Worm (Caenorhabditis elegans) whole organism, late embryonic: Measurements from ENCODE around the gene K11H12.7.

Source experiments
- C38D4.7 ChIP-seq: fragments of 200-800 bp; sonication (Bioruptor generic); optimal IDR thresholded peaks from 2 replicates; lab custom pipeline; 2018; ENCODE audit warnings: mild to moderate bottlenecking, missing genetic modification characterization, moderate library complexity, missing compliant biosample characterization
- F13H6.1 ChIP-seq: sonication (generic microtip); optimal IDR thresholded peaks from 2 replicates; lab custom pipeline; 2016; ENCODE audit warnings: missing genetic modification characterization, missing compliant biosample characterization
- K02D7.2 ChIP-seq: sonication (generic microtip); optimal IDR thresholded peaks from 2 replicates; lab custom pipeline; 2017; ENCODE audit warnings: mild to moderate bottlenecking, missing genetic modification characterization, missing compliant biosample characterization
- Y22D7AL.16 ChIP-seq: sonication (generic microtip); optimal IDR thresholded peaks from 2 replicates; lab custom pipeline; 2016; ENCODE audit warnings: missing genetic modification characterization, missing compliant biosample characterization
- ahr-1 ChIP-seq: sonication (generic microtip); optimal IDR thresholded peaks from 2 replicates; lab custom pipeline; 2016; ENCODE audit warnings: missing genetic modification characterization, missing compliant biosample characterization
- ama-1 ChIP-seq: fragments of 150-350 bp; optimal IDR thresholded peaks from 2 replicates; lab custom pipeline; 2014
- ceh-14 ChIP-seq: sonication (generic microtip); optimal IDR thresholded peaks from 2 replicates; lab custom pipeline; 2016; ENCODE audit warnings: missing genotype, missing genetic modification characterization, missing compliant biosample characterization
- ceh-18 ChIP-seq: sonication (generic microtip); optimal IDR thresholded peaks from 2 replicates; lab custom pipeline; 2016; ENCODE audit warnings: missing genetic modification characterization, missing compliant biosample characterization
- ceh-19 ChIP-seq: fragments of 200-800 bp; sonication (Bioruptor generic); optimal IDR thresholded peaks from 2 replicates; lab custom pipeline; 2018; ENCODE audit warnings: mild to moderate bottlenecking, missing genetic modification characterization, missing compliant biosample characterization
- ceh-2 ChIP-seq: sonication (generic microtip); optimal IDR thresholded peaks from 2 replicates; lab custom pipeline; 2016; ENCODE audit warnings: missing genotype, missing genetic modification characterization, missing compliant biosample characterization
- ceh-22 ChIP-seq: sonication (generic microtip); optimal IDR thresholded peaks from 2 replicates; lab custom pipeline; 2017; ENCODE audit warnings: missing biosample characterization, missing genetic modification characterization
- ceh-24 ChIP-seq: sonication (generic microtip); optimal IDR thresholded peaks from 2 replicates; lab custom pipeline; 2016; ENCODE audit warnings: mild to moderate bottlenecking, missing genetic modification characterization, missing compliant biosample characterization
- ceh-34 ChIP-seq: sonication (generic microtip); optimal IDR thresholded peaks from 2 replicates; lab custom pipeline; 2016; ENCODE audit warnings: mild to moderate bottlenecking, missing genetic modification characterization, missing compliant biosample characterization
- ceh-45 ChIP-seq: fragments of 200-800 bp; sonication (Bioruptor generic); IDR thresholded peaks from 2 replicates; pipeline ENCODE4 v1.3.6; 2022; ENCODE audit warnings: missing genetic modification reagents, missing genetic modification characterization, missing compliant biosample characterization
- ceh-48 ChIP-seq: sonication (generic microtip); optimal IDR thresholded peaks from 2 replicates; lab custom pipeline; 2016; ENCODE audit warnings: missing genetic modification characterization, inconsistent platforms, missing compliant biosample characterization
- ceh-6 ChIP-seq: fragments of 200-800 bp; sonication (Bioruptor generic); optimal IDR thresholded peaks from 2 replicates; lab custom pipeline; 2018; ENCODE audit warnings: mild to moderate bottlenecking, missing genetic modification characterization, missing compliant biosample characterization
- ceh-9 ChIP-seq: sonication (generic microtip); optimal IDR thresholded peaks from 2 replicates; lab custom pipeline; 2016; ENCODE audit warnings: mild to moderate bottlenecking, missing genetic modification characterization, inconsistent platforms, missing compliant biosample characterization
- che-1 ChIP-seq: sonication (generic microtip); optimal IDR thresholded peaks from 2 replicates; lab custom pipeline; 2016; ENCODE audit warnings: mild to moderate bottlenecking, missing genetic modification characterization, missing compliant biosample characterization
- dmd-4 ChIP-seq: sonication (generic microtip); optimal IDR thresholded peaks from 2 replicates; lab custom pipeline; 2016; ENCODE audit warnings: borderline replicate concordance, missing genetic modification characterization, missing compliant biosample characterization
- dve-1 ChIP-seq: sonication (generic microtip); optimal IDR thresholded peaks from 2 replicates; lab custom pipeline; 2017; ENCODE audit warnings: antibody characterized with exemption, mild to moderate bottlenecking, missing genetic modification characterization, missing compliant biosample characterization
- elt-2 ChIP-seq: sonication (generic microtip); optimal IDR thresholded peaks from 2 replicates; lab custom pipeline; 2016; ENCODE audit warnings: missing genetic modification reagents, missing genetic modification characterization, missing compliant biosample characterization
- elt-4 ChIP-seq: sonication (generic microtip); optimal IDR thresholded peaks from 2 replicates; lab custom pipeline; 2016; ENCODE audit warnings: missing genetic modification characterization, missing compliant biosample characterization
- ets-4 ChIP-seq: sonication (generic microtip); optimal IDR thresholded peaks from 2 replicates; lab custom pipeline; 2016; ENCODE audit warnings: missing genetic modification characterization, missing compliant biosample characterization
- eyg-1 ChIP-seq: sonication (generic microtip); optimal IDR thresholded peaks from 2 replicates; lab custom pipeline; 2016; ENCODE audit warnings: missing genotype, missing genetic modification characterization, missing compliant biosample characterization
- hlh-13 ChIP-seq: fragments of 200-800 bp; sonication (Bioruptor generic); optimal IDR thresholded peaks from 2 replicates; lab custom pipeline; 2018; ENCODE audit warnings: mild to moderate bottlenecking, missing genetic modification characterization, missing compliant biosample characterization
- hlh-15 ChIP-seq: sonication (generic microtip); optimal IDR thresholded peaks from 2 replicates; lab custom pipeline; 2016; ENCODE audit warnings: missing genetic modification characterization, missing compliant biosample characterization
- hlh-30 ChIP-seq: sonication (generic microtip); optimal IDR thresholded peaks from 2 replicates; lab custom pipeline; 2017; ENCODE audit warnings: antibody characterized with exemption, missing genetic modification characterization, missing compliant biosample characterization; ENCODE audit not compliant: insufficient read depth
- hlh-6 ChIP-seq: sonication (generic microtip); optimal IDR thresholded peaks from 2 replicates; lab custom pipeline; 2016; ENCODE audit warnings: missing genotype, missing genetic modification characterization, missing compliant biosample characterization
- lim-6 ChIP-seq: sonication (generic microtip); optimal IDR thresholded peaks from 2 replicates; lab custom pipeline; 2016; ENCODE audit warnings: missing genetic modification characterization, missing compliant biosample characterization
- lin-11 ChIP-seq: fragments of 200-800 bp; sonication (Bioruptor generic); optimal IDR thresholded peaks from 2 replicates; lab custom pipeline; 2018; ENCODE audit warnings: mild to moderate bottlenecking, missing genetic modification characterization, missing compliant biosample characterization
- madf-2 ChIP-seq: sonication (generic microtip); optimal IDR thresholded peaks from 2 replicates; lab custom pipeline; 2017; ENCODE audit warnings: missing genetic modification characterization, missing compliant biosample characterization
- mec-3 ChIP-seq: sonication (generic microtip); optimal IDR thresholded peaks from 2 replicates; lab custom pipeline; 2016; ENCODE audit warnings: borderline replicate concordance, missing genetic modification characterization, missing compliant biosample characterization
- nfya-1 ChIP-seq: sonication (generic microtip); optimal IDR thresholded peaks from 2 replicates; lab custom pipeline; 2017; ENCODE audit warnings: missing genetic modification characterization, mild to moderate bottlenecking, missing compliant biosample characterization, antibody characterized with exemption, moderate library complexity
- nhr-11 ChIP-seq: fragments of 150-350 bp; optimal IDR thresholded peaks from 2 replicates; lab custom pipeline; 2014; ENCODE audit warnings: missing biosample characterization, missing genetic modification characterization
- nhr-232 ChIP-seq: sonication (generic microtip); optimal IDR thresholded peaks from 2 replicates; lab custom pipeline; 2016; ENCODE audit warnings: missing genetic modification characterization, missing compliant biosample characterization
- npax-4 ChIP-seq: sonication (generic microtip); optimal IDR thresholded peaks from 2 replicates; lab custom pipeline; 2016; ENCODE audit warnings: missing genetic modification characterization, missing compliant biosample characterization
- odd-2 ChIP-seq: sonication (generic microtip); optimal IDR thresholded peaks from 2 replicates; lab custom pipeline; 2017; ENCODE audit warnings: antibody characterized with exemption, mild to moderate bottlenecking, missing genetic modification characterization, missing compliant biosample characterization
- pat-9 ChIP-seq: fragments of 200-800 bp; sonication (Bioruptor generic); optimal IDR thresholded peaks from 2 replicates; lab custom pipeline; 2018; ENCODE audit warnings: mild to moderate bottlenecking, missing genetic modification characterization, moderate library complexity, missing compliant biosample characterization
- pax-1 ChIP-seq: fragments of 150-350 bp; optimal IDR thresholded peaks from 2 replicates; lab custom pipeline; 2014; ENCODE audit warnings: missing biosample characterization, missing genetic modification characterization
- pha-2 ChIP-seq: sonication (generic microtip); optimal IDR thresholded peaks from 2 replicates; lab custom pipeline; 2017; ENCODE audit warnings: mild to moderate bottlenecking, missing genetic modification characterization, missing compliant biosample characterization
- pha-4 ChIP-seq: fragments of 150-350 bp; optimal IDR thresholded peaks from 2 replicates; lab custom pipeline; 2018; ENCODE audit warnings: missing biosample characterization, missing genetic modification reagents, missing genetic modification characterization
- pros-1 ChIP-seq: fragments of 150-350 bp; optimal IDR thresholded peaks from 2 replicates; lab custom pipeline; 2014; ENCODE audit warnings: missing biosample characterization, missing genetic modification reagents, missing genetic modification characterization
- rnt-1 ChIP-seq: sonication (generic microtip); optimal IDR thresholded peaks from 2 replicates; lab custom pipeline; 2016; ENCODE audit warnings: missing genetic modification characterization, missing compliant biosample characterization
- sdc-2 ChIP-seq: sonication (generic microtip); optimal IDR thresholded peaks from 2 replicates; lab custom pipeline; 2016; ENCODE audit warnings: missing genotype, missing genetic modification characterization, missing compliant biosample characterization
- sox-2 ChIP-seq: fragments of 200-800 bp; sonication (Bioruptor generic); IDR thresholded peaks from 2 replicates; pipeline ENCODE4 v1.3.6; 2022; ENCODE audit warnings: missing genetic modification reagents, missing genetic modification characterization, missing compliant biosample characterization
- sox-4 ChIP-seq: sonication (generic microtip); optimal IDR thresholded peaks from 2 replicates; lab custom pipeline; 2017; ENCODE audit warnings: mild to moderate bottlenecking, missing genetic modification characterization, inconsistent platforms, missing compliant biosample characterization
- syd-9 ChIP-seq: sonication (generic microtip); optimal IDR thresholded peaks from 2 replicates; lab custom pipeline; 2016; ENCODE audit warnings: mild to moderate bottlenecking, missing genetic modification characterization, moderate library complexity, missing compliant biosample characterization
- ttx-3 ChIP-seq: sonication (generic microtip); optimal IDR thresholded peaks from 2 replicates; lab custom pipeline; 2016; ENCODE audit warnings: missing genetic modification reagents, missing genetic modification characterization, missing compliant biosample characterization
- unc-3 ChIP-seq, 2 experiments: fragments of 200-800 bp in 1 of 2; sonication (Bioruptor generic) in 1 of 2; sonication (generic microtip) in 1 of 2; conservative IDR thresholded peaks in 1 of 2; optimal IDR thresholded peaks in 1 of 2; 2 replicates each; pipeline versions ENCODE4 v1.3.6 to Lab custom; 2016 to 2022; ENCODE audit warnings: missing compliant biosample characterization in 2 of 2, missing genetic modification characterization in 2 of 2, missing genetic modification reagents in 1 of 2
- unc-42 ChIP-seq: sonication (generic microtip); optimal IDR thresholded peaks from 2 replicates; lab custom pipeline; 2016; ENCODE audit warnings: missing genotype, missing genetic modification characterization, missing compliant biosample characterization
- unc-86 ChIP-seq: sonication (generic microtip); optimal IDR thresholded peaks from 2 replicates; lab custom pipeline; 2016; ENCODE audit warnings: missing genetic modification characterization, missing compliant biosample characterization

Gene K11H12.7

ce11 chrIV:682726-683340 is 17.5 kb downstream of the K11H12.7 start:
- TF ChIP-seq madf-2 (peak; percentile 69), unc-3 (GFP tag; conservative IDR thresholded peaks at IDR 0.05; lab: Robert Waterston, UW) (peak; percentile 81), unc-3 (tag; optimal IDR thresholded peaks at IDR 0.05; lab: Kevin White, UChicago) (peak; percentile 23), ceh-34 (peak; percentile 63), nhr-11 (no peak), ceh-18 (tag; lab: Kevin White, UChicago) (peak; percentile 75), pha-2 (no peak), pros-1 (tag; lab: Kevin White, UChicago) (no peak), sox-2 (GFP tag; lab: Robert Waterston, UW) (no peak), ceh-14 (tag; lab: Kevin White, UChicago) (peak; percentile 75), ets-4 (tag; lab: Kevin White, UChicago) (peak; percentile 7), hlh-15 (tag; lab: Kevin White, UChicago) (no peak), hlh-30 (peak; percentile 87), ceh-48 (tag; lab: Kevin White, UChicago) (peak; percentile 9), dve-1 (tag; lab: Kevin White, UChicago) (peak; percentile 62), odd-2 (no peak), F13H6.1 (tag; lab: Kevin White, UChicago) (peak; percentile 30), elt-4 (peak; percentile 25), pha-4 (tag; lab: Kevin White, UChicago) (no peak), ceh-22 (tag; lab: Kevin White, UChicago) (no peak), pax-1 (tag; lab: Kevin White, UChicago) (no peak), nhr-232 (tag; lab: Kevin White, UChicago) (peak; percentile 68), syd-9 (tag; lab: Kevin White, UChicago) (peak; percentile 50), dmd-4 (tag; lab: Kevin White, UChicago) (peak; percentile 53), pat-9 (peak; percentile 68), nfya-1 (tag; lab: Kevin White, UChicago) (peak; percentile 32), ahr-1 (tag; lab: Kevin White, UChicago) (no peak), ceh-9 (tag; lab: Kevin White, UChicago) (no peak), hlh-6 (tag; lab: Kevin White, UChicago) (peak; percentile 82), ttx-3 (tag; lab: Kevin White, UChicago) (peak; percentile 59), lim-6 (tag; lab: Kevin White, UChicago) (peak; percentile 61), sox-4 (tag; lab: Kevin White, UChicago) (peak; percentile 71), rnt-1 (tag; lab: Kevin White, UChicago) (peak; percentile 65), ceh-2 (tag; lab: Kevin White, UChicago) (peak; percentile 44), ama-1 (lab: Kevin White, UChicago) (no peak), lin-11 (tag; lab: Kevin White, UChicago) (peak; percentile 66), eyg-1 (tag; lab: Kevin White, UChicago) (peak; percentile 34), ceh-19 (GFP tag; lab: Kevin White, UChicago) (peak; percentile 64), ceh-45 (peak; percentile 81), C38D4.7 (peak; percentile 71), unc-86 (peak; percentile 67), npax-4 (tag; lab: Kevin White, UChicago) (peak; percentile 23), K02D7.2 (tag; lab: Kevin White, UChicago) (peak; percentile 33), che-1 (tag; lab: Kevin White, UChicago) (peak; percentile 72), sdc-2 (tag; lab: Kevin White, UChicago) (peak; percentile 60), ceh-6 (GFP tag; lab: Kevin White, UChicago) (peak; percentile 81), unc-42 (tag; lab: Kevin White, UChicago) (peak; percentile 21), hlh-13 (GFP tag; lab: Kevin White, UChicago) (peak; percentile 50), Y22D7AL.16 (tag; lab: Kevin White, UChicago) (peak; percentile 72), mec-3 (tag; lab: Kevin White, UChicago) (no peak), elt-2 (tag; lab: Kevin White, UChicago) (peak; percentile 81), ceh-24 (tag; lab: Kevin White, UChicago) (no peak)
